Comparison of ENCODE assay signal across 2 worm cellular contexts in genomic region chrIII:7198838-7199237, ce11.
TF ChIP-seq lines count a peak whose summit lies in the region.

Gene pfd-5, minus strand, starts transcription at chrIII:7198884.

TF ChIP-seq in whole organism, L1 larva, 84 proteins besides CTCF, POLR2A, EP300 and RAD21 (continued from another document):
- peak; percentile 97 for TF ChIP-seq rnt-1 (tag; optimal IDR thresholded peaks at IDR 0.05; lab: Kevin White, UChicago)
- TF ChIP-seq unc-86 (tag; optimal IDR thresholded peaks at IDR 0.05; lab: Kevin White, UChicago) = peak; percentile 51
- TF ChIP-seq Y116A8C.19 (tag; optimal IDR thresholded peaks at IDR 0.05; lab: Kevin White, UChicago; ENCODE audit: borderline replicate concordance) = peak; percentile 39
- peak; percentile 49 for TF ChIP-seq lin-13 (GFP tag; optimal IDR thresholded peaks at IDR 0.05; lab: Kevin White, UChicago)
- peak; percentile 90 to 96 (median 93) for TF ChIP-seq dpl-1 (GFP tag; optimal IDR thresholded peaks at IDR 0.05; lab: Kevin White, UChicago)
- no peak for TF ChIP-seq nhr-28 (tag; optimal IDR thresholded peaks at IDR 0.05; lab: Kevin White, UChicago)
- no peak for TF ChIP-seq mab-9 (GFP tag; IDR thresholded peaks at IDR 0.05; lab: Robert Waterston, UW)
- TF ChIP-seq mdl-1 (tag; optimal IDR thresholded peaks at IDR 0.05; lab: Kevin White, UChicago) = peak in 1 of 2 experiments; percentile 36
- peak; percentile 72 for TF ChIP-seq swsn-7 (tag; optimal IDR thresholded peaks at IDR 0.05; lab: Kevin White, UChicago)
- TF ChIP-seq ceh-90 (tag; optimal IDR thresholded peaks at IDR 0.05; lab: Kevin White, UChicago) = peak; percentile 93
- peak; percentile 47 for TF ChIP-seq C04F5.9 (tag; optimal IDR thresholded peaks at IDR 0.05; lab: Kevin White, UChicago)
- peak; percentile 65 for TF ChIP-seq sox-4 (tag; optimal IDR thresholded peaks at IDR 0.05; lab: Kevin White, UChicago)
- peak; percentile 10 for TF ChIP-seq F16B12.6 (tag; optimal IDR thresholded peaks at IDR 0.05; lab: Kevin White, UChicago)
- TF ChIP-seq fkh-8 (tag; optimal IDR thresholded peaks at IDR 0.05; lab: Kevin White, UChicago) = peak; percentile 22
- peak; percentile 74 for TF ChIP-seq snu-23 (GFP tag; optimal IDR thresholded peaks at IDR 0.05; lab: Kevin White, UChicago)
- TF ChIP-seq snpc-4 (tag; optimal IDR thresholded peaks at IDR 0.05; lab: Kevin White, UChicago) = peak; percentile 36
- peak; percentile 82 to 84 for TF ChIP-seq lsy-2 (tag; optimal IDR thresholded peaks at IDR 0.05; lab: Kevin White, UChicago)
- no peak for TF ChIP-seq ama-1 (optimal IDR thresholded peaks at IDR 0.05; lab: Kevin White, UChicago)
- TF ChIP-seq lin-35 (GFP tag; optimal IDR thresholded peaks at IDR 0.05; lab: Kevin White, UChicago) = peak; percentile 96 to 97
- peak; percentile 84 for TF ChIP-seq irx-1 (tag; optimal IDR thresholded peaks at IDR 0.05; lab: Kevin White, UChicago)
- peak; percentile 4 for TF ChIP-seq pag-3 (tag; optimal IDR thresholded peaks at IDR 0.05; lab: Kevin White, UChicago; ENCODE audit: borderline replicate concordance, insufficient read depth)
- TF ChIP-seq tbx-2 (tag; optimal IDR thresholded peaks at IDR 0.05; lab: Kevin White, UChicago) = peak; percentile 81
- peak in 1 of 2 experiments; percentile 84 for TF ChIP-seq ztf-11 (tag; optimal IDR thresholded peaks at IDR 0.05; lab: Kevin White, UChicago)
- peak; percentile 76 for TF ChIP-seq lin-14 (GFP tag; optimal IDR thresholded peaks at IDR 0.05; lab: Kevin White, UChicago)
- TF ChIP-seq fos-1 (tag; optimal IDR thresholded peaks at IDR 0.05; lab: Kevin White, UChicago) = peak; percentile 17
- no peak for TF ChIP-seq nhr-11 (tag; optimal IDR thresholded peaks at IDR 0.05; lab: Kevin White, UChicago)
- TF ChIP-seq isw-1 (GFP tag; IDR thresholded peaks at IDR 0.05; lab: Robert Waterston, UW) = peak; percentile 67
- TF ChIP-seq efl-1 (optimal IDR thresholded peaks at IDR 0.05; lab: Kevin White, UChicago) = peak; percentile 81 to 96
- TF ChIP-seq efl-1 (GFP tag; optimal IDR thresholded peaks at IDR 0.05 in 1 of 2; lab: Kevin White, UChicago) = peak; percentile 95 to 99
- peak; percentile 81 for TF ChIP-seq egl-13 (tag; optimal IDR thresholded peaks at IDR 0.05; lab: Kevin White, UChicago)
- TF ChIP-seq mep-1 (tag; optimal IDR thresholded peaks at IDR 0.05; lab: Kevin White, UChicago) = peak; percentile 79
- no peak for TF ChIP-seq hlh-4 (tag; optimal IDR thresholded peaks at IDR 0.05; lab: Kevin White, UChicago)
- TF ChIP-seq aha-1 (tag; optimal IDR thresholded peaks at IDR 0.05; lab: Kevin White, UChicago) = no peak
- peak; percentile 67 for TF ChIP-seq nhr-20 (tag; optimal IDR thresholded peaks at IDR 0.05; lab: Kevin White, UChicago)
- peak; percentile 64 for TF ChIP-seq unc-98 (GFP tag; IDR thresholded peaks at IDR 0.05; lab: Robert Waterston, UW)
- TF ChIP-seq nhr-19 (GFP tag; conservative IDR thresholded peaks at IDR 0.05; lab: Robert Waterston, UW) = peak; percentile 77
- peak; percentile 43 for TF ChIP-seq elt-2 (tag; optimal IDR thresholded peaks at IDR 0.05; lab: Kevin White, UChicago)
- no peak for TF ChIP-seq alr-1 (tag; optimal IDR thresholded peaks at IDR 0.05; lab: Kevin White, UChicago; ENCODE audit: borderline replicate concordance)
- no peak for TF ChIP-seq egl-27 (tag; optimal IDR thresholded peaks at IDR 0.05; lab: Kevin White, UChicago)
- peak; percentile 37 for TF ChIP-seq C16A3.4 (tag; optimal IDR thresholded peaks at IDR 0.05; lab: Kevin White, UChicago)
- TF ChIP-seq nhr-76 (tag; optimal IDR thresholded peaks at IDR 0.05; lab: Kevin White, UChicago) = no peak
- peak; percentile 77 for TF ChIP-seq xbp-1 (tag; optimal IDR thresholded peaks at IDR 0.05; lab: Kevin White, UChicago)
- peak; percentile 76 for TF ChIP-seq fkh-4 (tag; optimal IDR thresholded peaks at IDR 0.05; lab: Kevin White, UChicago; ENCODE audit: borderline replicate concordance)
- TF ChIP-seq ceh-82 (tag; optimal IDR thresholded peaks at IDR 0.05; lab: Kevin White, UChicago) = peak; percentile 46 to 66 (median 51)

TF ChIP-seq in whole organism, young adult, 124 proteins besides CTCF, POLR2A, EP300 and RAD21 (continued from another document):
- no peak for TF ChIP-seq madf-6 (GFP tag; IDR thresholded peaks at IDR 0.05; lab: Robert Waterston, UW)
- TF ChIP-seq nhr-27 (tag; optimal IDR thresholded peaks at IDR 0.05; lab: Kevin White, UChicago) = no peak
- no peak for TF ChIP-seq lsy-27 (tag; optimal IDR thresholded peaks at IDR 0.05; lab: Kevin White, UChicago; ENCODE audit: borderline replicate concordance, insufficient read depth)
- TF ChIP-seq athp-1 (tag; optimal IDR thresholded peaks at IDR 0.05; lab: Kevin White, UChicago) = no peak
- TF ChIP-seq ZK185.1 (tag; optimal IDR thresholded peaks at IDR 0.05; lab: Kevin White, UChicago; ENCODE audit: poor library complexity, severe bottlenecking) = peak; percentile 55
- TF ChIP-seq bed-1 (GFP tag; IDR thresholded peaks at IDR 0.05; lab: Robert Waterston, UW) = no peak
- peak; percentile 90 for TF ChIP-seq efl-1 (GFP tag; optimal IDR thresholded peaks at IDR 0.05; lab: Kevin White, UChicago)
- TF ChIP-seq Y53F4B.3 (GFP tag; IDR thresholded peaks at IDR 0.05; lab: Robert Waterston, UW) = no peak
- no peak for TF ChIP-seq ets-4 (GFP tag; optimal IDR thresholded peaks at IDR 0.05; lab: Kevin White, UChicago)
- no peak for TF ChIP-seq fkh-3 (tag; optimal IDR thresholded peaks at IDR 0.05; lab: Kevin White, UChicago)
- no peak for TF ChIP-seq akir-1 (GFP tag; optimal IDR thresholded peaks at IDR 0.05; lab: Kevin White, UChicago)
- no peak for TF ChIP-seq hrde-1 (tag; optimal IDR thresholded peaks at IDR 0.05; lab: Kevin White, UChicago; ENCODE audit: borderline replicate concordance)
- no peak for TF ChIP-seq snpc-4 (GFP tag; optimal IDR thresholded peaks at IDR 0.05; lab: Kevin White, UChicago)
- TF ChIP-seq snpc-4 (tag; optimal IDR thresholded peaks at IDR 0.05; lab: Kevin White, UChicago) = peak in 1 of 4 experiments; percentile 20
- no peak for TF ChIP-seq tlf-1 (GFP tag; optimal IDR thresholded peaks at IDR 0.05; lab: Kevin White, UChicago)
- TF ChIP-seq nfyb-1 (GFP tag; IDR thresholded peaks at IDR 0.05; lab: Robert Waterston, UW) = no peak
- no peak for TF ChIP-seq F22D6.2 (tag; optimal IDR thresholded peaks at IDR 0.05; lab: Kevin White, UChicago)
- no peak for TF ChIP-seq nhr-90 (tag; optimal IDR thresholded peaks at IDR 0.05; lab: Kevin White, UChicago)
- TF ChIP-seq ztf-28 (GFP tag; IDR thresholded peaks at IDR 0.05; lab: Robert Waterston, UW) = no peak
- TF ChIP-seq hlh-12 (tag; optimal IDR thresholded peaks at IDR 0.05; lab: Kevin White, UChicago) = no peak
- TF ChIP-seq ceh-91 (GFP tag; IDR thresholded peaks at IDR 0.05; lab: Robert Waterston, UW) = no peak
- TF ChIP-seq aptf-2 (GFP tag; conservative IDR thresholded peaks at IDR 0.05; lab: Robert Waterston, UW) = no peak
- no peak for TF ChIP-seq F49E8.2 (tag; optimal IDR thresholded peaks at IDR 0.05; lab: Kevin White, UChicago; ENCODE audit: insufficient read depth)
- TF ChIP-seq hsf-1 (GFP tag; IDR thresholded peaks at IDR 0.05; lab: Robert Waterston, UW) = 0 out of 2 replicates have a peak, but pooled peaks have one; percentile 46
- no peak for TF ChIP-seq F57C9.4 (tag; optimal IDR thresholded peaks at IDR 0.05; lab: Kevin White, UChicago)
- no peak for TF ChIP-seq ccch-3 (GFP tag; optimal IDR thresholded peaks at IDR 0.05; lab: Kevin White, UChicago)
- TF ChIP-seq egl-44 (GFP tag; IDR thresholded peaks at IDR 0.05; lab: Robert Waterston, UW) = no peak
- TF ChIP-seq attf-3 (GFP tag; conservative IDR thresholded peaks at IDR 0.05; lab: Robert Waterston, UW) = no peak
- no peak for TF ChIP-seq somi-1 (GFP tag; optimal IDR thresholded peaks at IDR 0.05; lab: Kevin White, UChicago)
- no peak for TF ChIP-seq chd-7 (tag; optimal IDR thresholded peaks at IDR 0.05; lab: Kevin White, UChicago)
- TF ChIP-seq dpl-1 (GFP tag; optimal IDR thresholded peaks at IDR 0.05; lab: Kevin White, UChicago) = peak; percentile 70
- TF ChIP-seq nhr-179 (tag; optimal IDR thresholded peaks at IDR 0.05; lab: Kevin White, UChicago) = no peak
- TF ChIP-seq lin-54 (GFP tag; optimal IDR thresholded peaks at IDR 0.05; lab: Kevin White, UChicago) = peak; percentile 98
- no peak for TF ChIP-seq bed-2 (GFP tag; IDR thresholded peaks at IDR 0.05; lab: Robert Waterston, UW)
- TF ChIP-seq F55B11.4 (tag; optimal IDR thresholded peaks at IDR 0.05; lab: Kevin White, UChicago; ENCODE audit: borderline replicate concordance, insufficient read depth) = no peak
- no peak for TF ChIP-seq madf-8 (GFP tag; conservative IDR thresholded peaks at IDR 0.05; lab: Robert Waterston, UW)
- TF ChIP-seq rpc-1 (optimal IDR thresholded peaks at IDR 0.05; lab: Kevin White, UChicago) = no peak
- no peak for TF ChIP-seq rpc-1 (tag; optimal IDR thresholded peaks at IDR 0.05; lab: Kevin White, UChicago)
- no peak for TF ChIP-seq snpc-1.1 (tag; optimal IDR thresholded peaks at IDR 0.05; lab: Kevin White, UChicago; ENCODE audit: insufficient read depth)
- TF ChIP-seq lin-35 (GFP tag; optimal IDR thresholded peaks at IDR 0.05; lab: Kevin White, UChicago) = peak in 2 of 3 experiments; percentile 32 to 93
- no peak for TF ChIP-seq hlh-26 (GFP tag; conservative IDR thresholded peaks at IDR 0.05; lab: Robert Waterston, UW)
- TF ChIP-seq B0035.1 (tag; optimal IDR thresholded peaks at IDR 0.05; lab: Kevin White, UChicago) = no peak
- TF ChIP-seq ceh-27 (GFP tag; optimal IDR thresholded peaks at IDR 0.05; lab: Kevin White, UChicago) = peak; percentile 50
- TF ChIP-seq ekl-4 (GFP tag; IDR thresholded peaks at IDR 0.05; lab: Robert Waterston, UW) = no peak
- no peak for TF ChIP-seq nhr-80 (tag; optimal IDR thresholded peaks at IDR 0.05; lab: Kevin White, UChicago)
- TF ChIP-seq mel-28 (tag; optimal IDR thresholded peaks at IDR 0.05; lab: Kevin White, UChicago; ENCODE audit: borderline replicate concordance) = no peak
- no peak for TF ChIP-seq lin-40 (tag; optimal IDR thresholded peaks at IDR 0.05; lab: Kevin White, UChicago)
